Fruit fly (Drosophila melanogaster): Measurements from ENCODE around the gene CG4045.

Gene CG4045

dm6 chrX:2076412-2077357 is 985 bp upstream of the CG4045 start, which contains the start of gene CG4025:
CG4025 (plus strand) TSS chrX:2076966.
- TF ChIP-seq shn (GFP tag; optimal IDR thresholded peaks at IDR 0.05) (no peak), bowl (GFP tag; IDR thresholded peaks at IDR 0.05) (no peak), esg (GFP tag; conservative IDR thresholded peaks at IDR 0.05) (no peak), E2f2 (GFP tag; IDR thresholded peaks at IDR 0.05) (peak; percentile 83), CG17829 (tag; optimal IDR thresholded peaks at IDR 0.05) (no peak), twi (tag; optimal IDR thresholded peaks at IDR 0.05) (no peak), CG11723 (GFP tag; optimal IDR thresholded peaks at IDR 0.05) (no peak), cato (GFP tag; optimal IDR thresholded peaks at IDR 0.05; ENCODE audit: borderline replicate concordance) (no peak), Camta (GFP tag; optimal IDR thresholded peaks at IDR 0.05) (no peak), Dll (GFP tag; IDR thresholded peaks at IDR 0.05; ENCODE audit: partially characterized antibody) (no peak), CG11093 (GFP tag; IDR thresholded peaks at IDR 0.05) (no peak), hth (optimal IDR thresholded peaks at IDR 0.05) (no peak), CG9215 (GFP tag; IDR thresholded peaks at IDR 0.05) (no peak), CG2120 (GFP tag; optimal IDR thresholded peaks at IDR 0.05) (no peak), Nf-YC (tag; optimal IDR thresholded peaks at IDR 0.05) (peak; percentile 87), Dp (GFP tag; optimal IDR thresholded peaks at IDR 0.05) (peak; percentile 74), chn (GFP tag; optimal IDR thresholded peaks at IDR 0.05) (no peak), en (GFP tag; optimal IDR thresholded peaks at IDR 0.05) (no peak), CG15011 (GFP tag; optimal IDR thresholded peaks at IDR 0.05) (no peak), pzg (GFP tag; optimal IDR thresholded peaks at IDR 0.05) (peak; percentile 34), row (GFP tag; IDR thresholded peaks at IDR 0.05) (peak; percentile 20; the same call in 1 of the 3 replicates), ci (GFP tag; IDR thresholded peaks at IDR 0.05) (no peak), usp (GFP tag; optimal IDR thresholded peaks at IDR 0.05) (no peak), Asciz (GFP tag; optimal IDR thresholded peaks at IDR 0.05) (no peak), CG34376 (GFP tag; optimal IDR thresholded peaks at IDR 0.05) (peak; percentile 15), sob (GFP tag; IDR thresholded peaks at IDR 0.05) (no peak), mld (GFP tag; IDR thresholded peaks at IDR 0.05; ENCODE audit: partially characterized antibody) (no peak), CG12744 (GFP tag; optimal IDR thresholded peaks at IDR 0.05) (no peak), gfzf (GFP tag; optimal IDR thresholded peaks at IDR 0.05) (peak; percentile 40), Ptx1 (GFP tag; IDR thresholded peaks at IDR 0.05) (no peak), CG9797 (GFP tag; optimal IDR thresholded peaks at IDR 0.05) (peak; percentile 45), Drgx (GFP tag; IDR thresholded peaks at IDR 0.05) (no peak), CG1832 (GFP tag; optimal IDR thresholded peaks at IDR 0.05) (no peak), gro (GFP tag; optimal IDR thresholded peaks at IDR 0.05) (no peak), Nf-YB (GFP tag; optimal IDR thresholded peaks at IDR 0.05) (peak; percentile 72), wek (GFP tag; optimal IDR thresholded peaks at IDR 0.05) (peak; percentile 46), p53 (GFP tag; optimal IDR thresholded peaks at IDR 0.05) (no peak), MESR4 (GFP tag; optimal IDR thresholded peaks at IDR 0.05) (peak; percentile 51), disco-r (GFP tag; optimal IDR thresholded peaks at IDR 0.05) (no peak), sima (GFP tag; optimal IDR thresholded peaks at IDR 0.05) (no peak), MBD-R2 (GFP tag; IDR thresholded peaks at IDR 0.05) (0 out of 2 replicates have a peak, but pooled peaks have one; percentile 24), fd3F (GFP tag; optimal IDR thresholded peaks at IDR 0.05) (no peak), mam (GFP tag; optimal IDR thresholded peaks at IDR 0.05) (no peak), az2 (GFP tag; optimal IDR thresholded peaks at IDR 0.05) (no peak), kay (GFP tag; optimal IDR thresholded peaks at IDR 0.05) (peak; percentile 49), CG15514 (GFP tag; optimal IDR thresholded peaks at IDR 0.05) (peak; percentile 7), CG12219 (GFP tag; optimal IDR thresholded peaks at IDR 0.05) (no peak), CG11695 (GFP tag; IDR thresholded peaks at IDR 0.05) (no peak), sug (tag; optimal IDR thresholded peaks at IDR 0.05) (peak; percentile 11), CG6683 (GFP tag; optimal IDR thresholded peaks at IDR 0.05) (no peak)

Data from whole organism, embryonic.